Worm (Caenorhabditis elegans) whole organism, L1 larva: Measurements from ENCODE around the gene gst-29.

ENCODE experiments used
- C16A3.4 ChIP-seq: fragments of 150-350 bp; optimal IDR thresholded peaks from 2 replicates; lab custom pipeline; 2014; ENCODE audit warnings: missing biosample characterization, missing genetic modification characterization
- aha-1 ChIP-seq: fragments of 150-350 bp; optimal IDR thresholded peaks from 2 replicates; lab custom pipeline; 2014; ENCODE audit warnings: missing biosample characterization, missing genetic modification characterization
- blmp-1 ChIP-seq: fragments of 150-350 bp; optimal IDR thresholded peaks from 2 replicates; lab custom pipeline; 2014; ENCODE audit warnings: missing biosample characterization, missing genetic modification characterization
- ceh-63 ChIP-seq: fragments of 200-800 bp; sonication (Bioruptor generic); optimal IDR thresholded peaks from 2 replicates; lab custom pipeline; 2018; ENCODE audit warnings: mild to moderate bottlenecking, missing genetic modification characterization, missing compliant biosample characterization
- ceh-88 ChIP-seq: fragments of 200-800 bp; sonication (Bioruptor generic); IDR thresholded peaks from 2 replicates; pipeline ENCODE4 v1.3.6; 2022; ENCODE audit warnings: missing genetic modification characterization, missing compliant biosample characterization
- ceh-90 ChIP-seq: sonication (generic microtip); optimal IDR thresholded peaks from 2 replicates; lab custom pipeline; 2016; ENCODE audit warnings: missing genetic modification characterization, missing compliant biosample characterization
- efl-1 ChIP-seq, 4 experiments: fragments of 150-350 bp; optimal IDR thresholded peaks in 3 of 4; peaks in 1 of 4; 1 replicate in 1 of 4; 2 replicates in 3 of 4; lab custom pipeline; 2014; ENCODE audit warnings: missing biosample characterization in 2 of 4, missing genetic modification characterization in 2 of 4, missing genetic modification reagents in 2 of 4
- ets-5 ChIP-seq: fragments of 200-800 bp; sonication (Bioruptor generic); IDR thresholded peaks from 2 replicates; pipeline ENCODE4 v1.3.6; 2022; ENCODE audit warnings: missing genetic modification characterization, missing compliant biosample characterization
- fkh-10 ChIP-seq: sonication (generic microtip); optimal IDR thresholded peaks from 2 replicates; lab custom pipeline; 2017; ENCODE audit warnings: missing biosample characterization, missing genetic modification reagents, missing genetic modification characterization
- grh-1 ChIP-seq: fragments of 200-800 bp; sonication (Bioruptor generic); IDR thresholded peaks from 2 replicates; pipeline ENCODE4 v1.3.6; 2022; ENCODE audit warnings: missing genetic modification reagents, missing genetic modification characterization, missing compliant biosample characterization
- hlh-17 ChIP-seq: fragments of 200-800 bp; sonication (Bioruptor generic); optimal IDR thresholded peaks from 2 replicates; lab custom pipeline; 2018; ENCODE audit warnings: missing genetic modification characterization, mild to moderate bottlenecking, missing compliant biosample characterization, moderate library complexity, borderline replicate concordance
- hpl-2 ChIP-seq: fragments of 150-350 bp; optimal IDR thresholded peaks from 2 replicates; lab custom pipeline; 2014; ENCODE audit warnings: missing biosample characterization, missing genetic modification reagents, missing genetic modification characterization
- isw-1 ChIP-seq: fragments of 200-800 bp; sonication (Bioruptor generic); IDR thresholded peaks from 2 replicates; pipeline ENCODE4 v1.3.6; 2022; ENCODE audit warnings: missing genetic modification characterization, missing compliant biosample characterization
- lin-14 ChIP-seq: fragments of 200-800 bp; sonication (Bioruptor generic); optimal IDR thresholded peaks from 2 replicates; lab custom pipeline; 2018; ENCODE audit warnings: mild to moderate bottlenecking, missing genetic modification characterization, moderate library complexity, missing compliant biosample characterization
- lin-15B ChIP-seq: fragments of 150-350 bp; sonication (generic microtip); optimal IDR thresholded peaks from 3 replicates; lab custom pipeline; 2014; ENCODE audit warnings: missing biosample characterization, missing genetic modification characterization
- lin-35 ChIP-seq, 2 experiments: fragments of 150-350 bp; optimal IDR thresholded peaks; 2 replicates each; lab custom pipeline; 2014; ENCODE audit warnings: missing biosample characterization in 2 of 2, missing genetic modification characterization in 2 of 2, missing genetic modification reagents in 2 of 2
- lir-3 ChIP-seq: sonication (generic microtip); optimal IDR thresholded peaks from 2 replicates; lab custom pipeline; 2016; ENCODE audit warnings: mild to moderate bottlenecking, missing genetic modification characterization, moderate library complexity, missing compliant biosample characterization; ENCODE audit not compliant: poor library complexity
- lsy-2 ChIP-seq, 2 experiments: fragments of 150-350 bp; optimal IDR thresholded peaks; 2 replicates each; lab custom pipeline; 2014; ENCODE audit warnings: missing biosample characterization in 2 of 2, missing genetic modification characterization in 2 of 2
- mdl-1 ChIP-seq, 2 experiments: fragments of 150-350 bp; optimal IDR thresholded peaks; 2 replicates each; lab custom pipeline; 2014 to 2017; ENCODE audit warnings: missing biosample characterization in 2 of 2, missing genetic modification characterization in 2 of 2, inconsistent platforms in 1 of 2
- mef-2 ChIP-seq: fragments of 150-350 bp; optimal IDR thresholded peaks from 2 replicates; lab custom pipeline; 2014; ENCODE audit warnings: missing biosample characterization, missing genetic modification characterization
- mep-1 ChIP-seq: fragments of 150-350 bp; optimal IDR thresholded peaks from 2 replicates; lab custom pipeline; 2014; ENCODE audit warnings: missing biosample characterization, missing genetic modification characterization
- nhr-19 ChIP-seq: fragments of 200-800 bp; sonication (Bioruptor generic); conservative IDR thresholded peaks from 2 replicates; pipeline ENCODE4 v1.3.6; 2022; ENCODE audit warnings: missing genetic modification characterization, missing compliant biosample characterization
- nhr-20 ChIP-seq: sonication (generic microtip); optimal IDR thresholded peaks from 2 replicates; lab custom pipeline; 2016; ENCODE audit warnings: mild to moderate bottlenecking, missing genetic modification characterization, missing compliant biosample characterization
- nhr-237 ChIP-seq: fragments of 150-350 bp; optimal IDR thresholded peaks from 2 replicates; lab custom pipeline; 2014; ENCODE audit warnings: missing biosample characterization, missing genetic modification characterization
- nhr-28 ChIP-seq: fragments of 150-350 bp; optimal IDR thresholded peaks from 2 replicates; lab custom pipeline; 2014; ENCODE audit warnings: missing biosample characterization, missing genetic modification characterization
- nhr-71 ChIP-seq: sonication (generic microtip); optimal IDR thresholded peaks from 2 replicates; lab custom pipeline; 2016; ENCODE audit warnings: mild to moderate bottlenecking, missing genetic modification characterization, moderate library complexity, missing compliant biosample characterization
- nhr-76 ChIP-seq: sonication (generic microtip); optimal IDR thresholded peaks from 2 replicates; lab custom pipeline; 2017; ENCODE audit warnings: missing biosample characterization, missing genetic modification characterization
- nhr-84 ChIP-seq: sonication (generic microtip); optimal IDR thresholded peaks from 2 replicates; lab custom pipeline; 2017; ENCODE audit warnings: missing biosample characterization, missing genetic modification characterization
- nhr-85 ChIP-seq: sonication (generic microtip); peaks from one replicate; lab custom pipeline; 2016; ENCODE audit warnings: missing genetic modification characterization, inconsistent platforms, missing compliant biosample characterization
- nhr-90 ChIP-seq: sonication (generic microtip); optimal IDR thresholded peaks from 2 replicates; lab custom pipeline; 2016; ENCODE audit warnings: mild to moderate bottlenecking, missing genetic modification characterization, missing compliant biosample characterization; ENCODE audit not compliant: poor library complexity
- pag-3 ChIP-seq: sonication (generic microtip); optimal IDR thresholded peaks from 2 replicates; lab custom pipeline; 2017; ENCODE audit warnings: missing genetic modification characterization, mild to moderate bottlenecking, missing compliant biosample characterization, antibody characterized with exemption, borderline replicate concordance; ENCODE audit not compliant: insufficient read depth
- skn-1 ChIP-seq: fragments of 150-350 bp; optimal IDR thresholded peaks from 2 replicates; lab custom pipeline; 2014; ENCODE audit warnings: missing biosample characterization, missing genetic modification characterization
- sox-4 ChIP-seq: sonication (generic microtip); optimal IDR thresholded peaks from 2 replicates; lab custom pipeline; 2016; ENCODE audit warnings: missing genetic modification characterization, missing compliant biosample characterization
- sptf-1 ChIP-seq: fragments of 150-350 bp; optimal IDR thresholded peaks from 2 replicates; lab custom pipeline; 2014; ENCODE audit warnings: missing biosample characterization, missing genetic modification characterization
- swsn-7 ChIP-seq: sonication (generic microtip); optimal IDR thresholded peaks from 2 replicates; lab custom pipeline; 2016; ENCODE audit warnings: missing genetic modification characterization, missing compliant biosample characterization
- tbx-2 ChIP-seq: sonication (generic microtip); optimal IDR thresholded peaks from 2 replicates; lab custom pipeline; 2016; ENCODE audit warnings: missing genetic modification characterization, missing compliant biosample characterization
- unc-130 ChIP-seq: fragments of 150-350 bp; optimal IDR thresholded peaks from 2 replicates; lab custom pipeline; 2017; ENCODE audit warnings: missing biosample characterization, missing genetic modification characterization, inconsistent platforms
- xbp-1 ChIP-seq: sonication (generic microtip); optimal IDR thresholded peaks from 2 replicates; lab custom pipeline; 2016; ENCODE audit warnings: missing genetic modification characterization, missing compliant biosample characterization
- zag-1 ChIP-seq: fragments of 150-350 bp; optimal IDR thresholded peaks from 2 replicates; lab custom pipeline; 2014; ENCODE audit warnings: missing biosample characterization, missing genetic modification characterization
- ztf-11 ChIP-seq, 2 experiments: sonication (generic microtip); optimal IDR thresholded peaks; 2 replicates each; lab custom pipeline; 2016 to 2017; ENCODE audit warnings: missing genetic modification characterization in 2 of 2, missing biosample characterization in 1 of 2, missing compliant biosample characterization in 1 of 2

The gst-29 gene

DNA sequence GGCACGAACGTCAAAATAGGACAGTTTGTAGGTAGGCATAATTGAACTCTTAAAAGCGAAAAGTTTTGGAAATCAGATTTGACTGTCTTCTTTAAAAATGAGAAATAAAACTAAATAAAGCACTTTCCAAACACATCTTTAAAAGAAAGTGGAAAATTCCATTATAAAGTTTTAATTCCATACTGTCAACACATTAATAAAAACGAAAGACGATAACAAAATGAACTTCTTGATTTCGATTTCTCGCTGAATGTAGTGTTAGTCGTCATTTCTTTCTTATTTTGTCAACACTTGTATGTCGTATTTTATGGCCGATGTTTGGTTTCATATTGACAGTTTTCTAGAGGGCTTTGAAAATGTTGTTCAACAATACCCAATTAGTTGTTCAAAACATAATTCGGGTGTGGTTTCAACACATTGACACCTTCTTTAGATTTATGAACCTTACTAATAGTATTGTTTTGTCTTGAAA is at the start of gene gst-29:
TSS of gene gst-29 (minus strand) at position 51 of the 472 bp plus-strand sequence.
- TF ChIP-seq nhr-85: peak; percentile 34
- no peak for TF ChIP-seq pag-3 (tag; lab: Kevin White, UChicago)

DNA sequence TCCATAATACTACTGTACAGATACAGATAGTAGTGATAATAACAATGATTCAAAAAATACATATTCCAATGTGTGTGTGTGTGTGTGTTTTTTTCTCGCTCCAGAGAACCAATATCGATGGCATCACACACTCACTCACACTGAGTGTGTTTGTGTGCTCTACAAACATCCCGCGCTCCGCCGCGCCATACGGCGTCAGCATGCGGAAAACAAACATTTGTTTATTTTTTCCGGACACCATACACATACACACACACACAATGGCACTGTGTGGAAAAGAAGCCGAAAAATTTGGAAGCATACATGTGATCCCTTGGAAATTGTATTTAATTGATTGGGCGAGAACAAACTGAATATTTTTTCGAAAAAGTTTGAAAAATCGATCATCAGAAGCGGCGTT is 49.4 kb upstream of the gst-29 start:
- TF ChIP-seq lin-15B (tag; lab: Kevin White, UChicago) (no peak), efl-1 (optimal IDR thresholded peaks at IDR 0.05; lab: Kevin White, UChicago) (no peak), efl-1 (GFP tag; optimal IDR thresholded peaks at IDR 0.05 in 1 of 2; lab: Kevin White, UChicago) (peak in 1 of 2 experiments; percentile 90), lir-3 (no peak), unc-130 (no peak), ceh-63 (GFP tag; lab: Kevin White, UChicago) (no peak), sptf-1 (tag; lab: Kevin White, UChicago) (no peak)
- TF ChIP-seq, all 84 proteins: peak for 1

DNA sequence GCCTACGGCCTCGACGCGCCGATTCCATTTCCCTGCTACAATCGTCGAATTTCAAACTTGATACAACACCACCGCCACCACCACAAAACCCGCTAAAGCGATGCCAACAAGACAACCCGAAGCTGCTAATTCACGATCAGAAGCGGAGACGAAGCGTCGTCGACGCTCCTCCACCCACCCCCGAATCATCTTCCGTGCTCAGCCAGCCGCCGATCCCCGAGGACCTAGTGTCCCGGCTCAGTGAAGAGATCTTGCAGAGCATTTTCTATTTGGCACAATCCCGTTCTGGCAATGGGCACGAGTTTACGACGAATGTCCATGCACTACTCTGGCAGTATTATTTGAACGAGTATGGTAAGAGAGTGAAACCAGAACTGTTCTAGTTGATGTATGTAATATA is 48.9 kb upstream of the gst-29 start:
- TF ChIP-seq ets-5 (GFP tag; lab: Robert Waterston, UW) (0 out of 2 replicates have a peak, but pooled peaks have one; percentile 61), pag-3 (tag; lab: Kevin White, UChicago) (no peak), grh-1 (no peak), C16A3.4 (tag; lab: Kevin White, UChicago) (no peak)

DNA sequence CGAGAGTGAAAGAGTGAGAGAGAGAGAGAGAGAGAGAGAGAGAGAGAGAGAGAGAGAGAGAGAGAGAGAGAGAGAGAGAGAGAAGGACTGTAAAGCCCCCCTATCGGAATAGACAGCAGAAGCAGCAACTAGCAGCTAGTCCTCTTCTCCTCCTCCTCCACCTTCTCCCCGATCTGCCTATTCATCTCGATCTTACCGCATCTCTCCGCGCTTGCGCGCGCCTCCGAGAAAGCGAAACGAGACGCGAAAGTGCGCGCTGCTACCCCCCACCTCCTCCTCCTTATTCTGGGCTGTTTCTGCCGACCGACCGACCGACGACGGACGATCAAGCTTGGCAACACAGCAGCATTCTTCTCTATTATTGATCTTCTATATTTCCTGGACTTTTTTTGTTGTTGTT is 48.3 kb upstream of the gst-29 start:
- no peak for TF ChIP-seq nhr-76 (tag; lab: Kevin White, UChicago)
- TF ChIP-seq blmp-1: peak; percentile 94
- no peak for TF ChIP-seq aha-1
- no peak for TF ChIP-seq nhr-85
- no peak for TF ChIP-seq ztf-11 (tag; optimal IDR thresholded peaks at IDR 0.05; lab: Kevin White, UChicago)

DNA sequence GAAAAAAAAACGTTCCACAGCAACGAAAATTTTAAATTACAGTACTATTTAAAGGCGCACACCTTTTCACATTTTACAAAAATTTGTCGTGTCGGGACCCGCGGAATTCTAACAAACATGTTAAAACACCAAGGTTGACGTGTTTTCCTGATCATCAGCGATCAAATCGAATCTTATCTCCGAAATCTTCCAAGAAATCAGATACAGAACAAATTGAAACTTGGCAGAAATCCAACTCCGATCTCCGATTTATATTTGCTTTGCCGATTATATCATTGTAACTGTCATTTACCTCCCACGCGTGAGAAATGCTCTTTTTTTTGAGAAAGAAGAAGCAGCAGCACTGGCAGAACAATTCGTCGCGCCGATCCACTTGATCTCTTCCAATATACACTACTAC is 44.1 kb upstream of the gst-29 start:
- no peak for TF ChIP-seq xbp-1
- TF ChIP-seq zag-1 (tag; lab: Kevin White, UChicago): no peak
- peak; percentile 28 for TF ChIP-seq nhr-71 (tag; lab: Kevin White, UChicago)
- TF ChIP-seq nhr-237 (tag; lab: Kevin White, UChicago): no peak
- no peak for TF ChIP-seq tbx-2
- no peak for TF ChIP-seq nhr-28 (tag; lab: Kevin White, UChicago)
- TF ChIP-seq ceh-90 (tag; lab: Kevin White, UChicago): no peak
- TF ChIP-seq lin-35 (GFP tag; optimal IDR thresholded peaks at IDR 0.05; lab: Kevin White, UChicago): no peak
- TF ChIP-seq nhr-85: peak; percentile 90
- no peak for TF ChIP-seq nhr-84 (tag; lab: Kevin White, UChicago)
- TF ChIP-seq blmp-1: peak; percentile 44
- no peak for TF ChIP-seq sptf-1 (tag; lab: Kevin White, UChicago)
- peak; percentile 3 for TF ChIP-seq nhr-20
- no peak for TF ChIP-seq sox-4
- no peak for TF ChIP-seq fkh-10 (GFP tag; lab: Kevin White, UChicago)
- no peak for TF ChIP-seq hlh-17 (GFP tag; lab: Kevin White, UChicago)
- no peak for TF ChIP-seq aha-1
- TF ChIP-seq nhr-76 (tag; lab: Kevin White, UChicago): no peak
- TF ChIP-seq lin-14 (GFP tag; lab: Kevin White, UChicago): peak; percentile 52
- TF ChIP-seq nhr-90 (tag; lab: Kevin White, UChicago): peak; percentile 2
- TF ChIP-seq, all 84 proteins: peak for 6

DNA sequence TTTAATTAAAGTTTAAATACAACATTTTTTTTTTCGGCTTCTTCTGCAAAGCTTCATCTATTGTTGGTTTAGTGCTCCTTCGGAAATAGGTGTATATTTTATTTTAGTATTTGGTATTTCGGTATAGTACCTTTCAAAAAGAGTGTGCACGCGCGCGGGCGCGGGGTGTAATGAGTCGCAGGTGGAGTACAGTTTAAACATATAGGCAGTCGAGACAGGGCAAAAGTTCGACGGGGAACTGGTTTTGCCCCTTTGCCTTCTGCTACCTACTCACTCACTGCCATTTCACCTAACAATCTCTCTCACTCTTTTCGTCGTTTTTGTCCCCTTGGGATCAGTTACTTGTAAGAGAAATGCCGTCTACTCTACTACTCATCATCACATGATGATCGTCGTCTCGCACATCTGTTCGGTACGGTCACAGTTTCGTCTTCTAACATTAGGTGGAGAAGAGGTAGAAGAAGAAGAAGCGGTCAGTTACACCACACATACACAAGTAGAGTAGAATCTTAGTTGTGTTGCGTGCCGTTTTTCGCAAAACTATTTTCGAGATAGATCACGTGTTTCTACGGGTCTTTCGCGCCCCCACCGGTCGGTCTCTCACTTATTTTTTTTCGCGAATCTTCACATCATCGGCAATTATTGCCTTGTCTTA is 42.7 kb upstream of the gst-29 start:
- TF ChIP-seq mep-1 (tag; lab: Kevin White, UChicago): peak; percentile 66
- TF ChIP-seq pag-3 (tag; lab: Kevin White, UChicago): no peak
- peak; percentile 49 for TF ChIP-seq skn-1 (tag; lab: Kevin White, UChicago)
- no peak for TF ChIP-seq ceh-90 (tag; lab: Kevin White, UChicago)
- TF ChIP-seq swsn-7 (tag; lab: Kevin White, UChicago): no peak
- TF ChIP-seq nhr-90 (tag; lab: Kevin White, UChicago): peak; percentile 44
- no peak for TF ChIP-seq mef-2
- peak; percentile 35 for TF ChIP-seq xbp-1
- peak in 1 of 2 experiments; percentile 70 for TF ChIP-seq lsy-2 (tag; optimal IDR thresholded peaks at IDR 0.05; lab: Kevin White, UChicago)
- TF ChIP-seq lin-14 (GFP tag; lab: Kevin White, UChicago): peak; percentile 80
- no peak for TF ChIP-seq hpl-2
- TF ChIP-seq isw-1 (GFP tag; lab: Robert Waterston, UW): no peak
- TF ChIP-seq lir-3: peak; percentile 69
- TF ChIP-seq ceh-88 (GFP tag; lab: Robert Waterston, UW): no peak
- TF ChIP-seq nhr-19 (GFP tag; lab: Robert Waterston, UW): peak; percentile 40
- TF ChIP-seq blmp-1: peak; percentile 87
- TF ChIP-seq mdl-1 (tag; optimal IDR thresholded peaks at IDR 0.05; lab: Kevin White, UChicago): peak in 1 of 2 experiments; percentile 20
- peak; percentile 87 for TF ChIP-seq nhr-20
- peak; percentile 65 for TF ChIP-seq tbx-2
- peak; percentile 95 for TF ChIP-seq nhr-85
